Worm (Caenorhabditis elegans) whole organism, L4/young adult: ENCODE data around the gene srlf-7.

Experiments
- W03F9.2 ChIP-seq: fragments of 150-350 bp; optimal IDR thresholded peaks from 2 replicates; lab custom pipeline; 2014; ENCODE audit warnings: missing biosample characterization, missing genetic modification characterization
- dao-5 ChIP-seq: sonication (generic microtip); optimal IDR thresholded peaks from 2 replicates; lab custom pipeline; 2016; ENCODE audit warnings: missing genotype, missing genetic modification characterization, moderate library complexity, missing compliant biosample characterization
- him-1 ChIP-seq: sonication (generic microtip); optimal IDR thresholded peaks from 2 replicates; lab custom pipeline; 2016; ENCODE audit warnings: missing genotype, missing genetic modification reagents, missing genetic modification characterization, missing compliant biosample characterization

The srlf-7 gene

DNA sequence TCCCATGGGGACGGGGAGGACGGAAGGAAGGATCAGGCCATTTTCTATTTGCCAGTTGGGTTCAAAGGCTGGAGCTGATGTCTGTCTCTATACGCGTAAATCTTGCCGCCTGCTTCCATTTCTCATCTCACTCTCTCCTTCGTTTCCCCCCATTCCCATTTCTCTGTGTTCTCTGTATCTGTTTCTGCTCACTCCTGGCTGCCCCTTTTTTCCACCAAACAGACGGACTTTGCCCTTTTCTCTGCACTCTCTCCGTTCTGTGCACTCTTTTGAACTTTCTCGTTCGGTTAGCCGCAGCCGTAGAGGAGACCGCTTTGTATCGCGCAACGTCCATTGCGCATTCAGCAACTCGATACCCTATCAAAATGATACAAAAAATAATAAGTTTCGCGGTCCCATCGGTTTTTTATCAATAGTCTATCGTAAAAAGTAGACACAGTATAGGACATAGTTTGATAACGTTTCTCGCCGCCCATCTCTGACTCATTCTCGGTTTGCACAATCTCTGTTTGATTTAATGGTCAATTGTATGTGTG lies 46.4 kb downstream of the srlf-7 start:
- TF ChIP-seq him-1 (tag; lab: Kevin White, UChicago) (no peak), W03F9.2 (tag; lab: Kevin White, UChicago) (no peak), dao-5 (tag; lab: Kevin White, UChicago) (no peak)

DNA sequence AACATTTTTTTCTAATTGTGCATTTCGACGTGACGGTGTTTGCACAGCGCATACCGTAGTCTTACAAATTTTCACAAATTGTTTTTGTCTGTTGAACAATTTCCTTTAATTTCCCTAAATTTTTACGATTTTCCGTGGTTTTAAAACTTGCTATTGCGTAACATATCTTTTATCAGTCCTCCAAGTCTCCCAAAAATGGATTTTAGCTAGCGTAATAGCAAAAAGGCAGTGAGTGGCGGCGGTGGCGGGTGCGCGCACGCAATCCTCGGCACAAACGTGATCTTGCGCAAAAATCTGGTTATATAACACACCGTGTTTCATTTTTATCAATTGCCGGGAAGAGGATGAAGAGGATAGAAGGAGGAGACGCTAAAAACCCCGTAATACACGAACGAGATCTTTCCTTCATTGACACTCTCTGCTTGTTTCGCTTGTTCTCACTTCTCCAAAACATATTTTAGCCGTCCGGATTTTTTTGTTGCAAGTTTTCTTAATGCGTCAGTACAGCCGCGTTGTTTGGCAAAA lies 47.2 kb downstream of the srlf-7 start:
- no peak for TF ChIP-seq W03F9.2 (tag; lab: Kevin White, UChicago)
- no peak for TF ChIP-seq him-1 (tag; lab: Kevin White, UChicago)
- no peak for TF ChIP-seq dao-5 (tag; lab: Kevin White, UChicago)

DNA sequence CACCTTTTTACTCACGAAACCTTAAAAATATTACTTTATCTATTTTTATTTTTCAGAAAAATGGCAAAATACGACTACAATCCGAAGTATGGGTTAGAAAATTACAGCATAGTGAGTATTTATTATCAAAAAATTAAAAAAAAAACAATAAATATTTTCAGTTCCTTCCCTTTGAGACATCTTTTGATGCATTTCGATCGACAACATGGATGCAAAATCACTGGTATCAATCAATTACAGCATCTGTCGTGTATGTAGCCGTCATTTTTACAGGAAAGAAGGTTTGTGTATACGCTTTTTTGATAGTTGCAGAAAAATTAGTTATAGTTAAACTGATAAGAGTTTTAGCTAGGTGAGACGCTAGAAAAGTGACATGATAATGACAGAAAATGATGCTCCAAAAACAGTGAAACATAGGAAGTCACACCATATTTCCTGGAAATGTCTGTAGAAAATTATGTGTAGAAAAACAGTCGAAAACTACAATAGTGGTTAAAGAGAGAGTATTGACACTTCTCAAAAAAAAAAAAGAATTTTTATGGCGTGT lies 48.7 kb downstream of the srlf-7 start, which contains the start of gene elo-3:
Gene elo-3, plus strand, starts transcription at position 51 of the 547 bp plus-strand sequence.
- TF ChIP-seq him-1 (tag; lab: Kevin White, UChicago) (no peak), dao-5 (tag; lab: Kevin White, UChicago) (no peak), W03F9.2 (tag; lab: Kevin White, UChicago) (no peak)
